Worm (Caenorhabditis elegans) whole organism, L4 larva: ENCODE data around the gene F54B11.8.

Source experiments
- F10B5.3 ChIP-seq: sonication (generic microtip); optimal IDR thresholded peaks from 2 replicates; lab custom pipeline; 2016; ENCODE audit warnings: mild to moderate bottlenecking, missing genetic modification characterization, missing compliant biosample characterization
- F37D6.2 ChIP-seq: sonication (generic microtip); optimal IDR thresholded peaks from 2 replicates; lab custom pipeline; 2016; ENCODE audit warnings: mild to moderate bottlenecking, missing genetic modification characterization, missing compliant biosample characterization
- F49E8.2 ChIP-seq: sonication (generic microtip); optimal IDR thresholded peaks from 2 replicates; lab custom pipeline; 2016; ENCODE audit warnings: missing compliant biosample characterization, mild to moderate bottlenecking, missing genetic modification characterization, borderline replicate concordance
- T20F7.1 ChIP-seq: fragments of 200-800 bp; sonication (Bioruptor generic); optimal IDR thresholded peaks from 2 replicates; lab custom pipeline; 2018; ENCODE audit warnings: mild to moderate bottlenecking, missing genetic modification characterization, missing compliant biosample characterization
- Y5F2A.4 ChIP-seq: fragments of 200-800 bp; sonication (Bioruptor generic); optimal IDR thresholded peaks from 2 replicates; lab custom pipeline; 2018; ENCODE audit warnings: mild to moderate bottlenecking, missing genetic modification characterization, missing compliant biosample characterization
- ZK337.2 ChIP-seq: fragments of 200-800 bp; sonication (Bioruptor generic); IDR thresholded peaks from 2 replicates; pipeline ENCODE4 v1.3.6; 2022; ENCODE audit warnings: missing genetic modification reagents, missing genetic modification characterization, missing compliant biosample characterization
- ama-1 ChIP-seq: fragments of 150-350 bp; optimal IDR thresholded peaks from 2 replicates; lab custom pipeline; 2014; ENCODE audit warnings: inconsistent platforms, mixed read lengths
- arid-1 ChIP-seq: fragments of 200-800 bp; sonication (Bioruptor generic); conservative IDR thresholded peaks from 2 replicates; pipeline ENCODE4 v1.3.6; 2022; ENCODE audit warnings: missing genetic modification reagents, missing genetic modification characterization, missing compliant biosample characterization
- cey-2 ChIP-seq: sonication (generic microtip); optimal IDR thresholded peaks from 3 replicates; lab custom pipeline; 2017; ENCODE audit warnings: missing genetic modification characterization, mild to moderate bottlenecking, missing compliant biosample characterization, antibody characterized with exemption, borderline replicate concordance; ENCODE audit not compliant: insufficient read depth
- daf-12 ChIP-seq: fragments of 150-350 bp; optimal IDR thresholded peaks from 2 replicates; lab custom pipeline; 2014; ENCODE audit warnings: missing biosample characterization, missing genetic modification reagents, missing genetic modification characterization
- daf-16 ChIP-seq, 3 experiments: sonication (generic microtip); optimal IDR thresholded peaks; 2 replicates each; lab custom pipeline; 2016 to 2017; ENCODE audit warnings: missing genetic modification characterization in 3 of 3, missing genetic modification reagents in 3 of 3, mild to moderate bottlenecking in 2 of 3, missing compliant biosample characterization in 2 of 3, missing biosample characterization in 1 of 3, moderate library complexity in 1 of 3
- daf-8 ChIP-seq: fragments of 200-800 bp; sonication (Bioruptor generic); IDR thresholded peaks from 2 replicates; pipeline ENCODE4 v1.3.6; 2022; ENCODE audit warnings: missing genetic modification characterization, missing compliant biosample characterization
- dpl-1 ChIP-seq: fragments of 150-350 bp; optimal IDR thresholded peaks from 2 replicates; lab custom pipeline; 2014; ENCODE audit warnings: missing biosample characterization, missing genetic modification reagents, missing genetic modification characterization
- dve-1 ChIP-seq: sonication (generic microtip); optimal IDR thresholded peaks from 2 replicates; lab custom pipeline; 2017; ENCODE audit warnings: antibody characterized with exemption, mild to moderate bottlenecking, missing genetic modification characterization, missing compliant biosample characterization; ENCODE audit not compliant: insufficient read depth
- egl-27 ChIP-seq: sonication (generic microtip); optimal IDR thresholded peaks from 3 replicates; lab custom pipeline; 2017; ENCODE audit warnings: missing biosample characterization, missing genetic modification reagents, missing genetic modification characterization
- egl-43 ChIP-seq: fragments of 200-800 bp; sonication (Bioruptor generic); IDR thresholded peaks from 2 replicates; pipeline ENCODE4 v1.3.6; 2022; ENCODE audit warnings: missing genetic modification reagents, missing genetic modification characterization, missing compliant biosample characterization
- gei-8 ChIP-seq: fragments of 200-800 bp; sonication (Bioruptor generic); optimal IDR thresholded peaks from 2 replicates; lab custom pipeline; 2018; ENCODE audit warnings: mild to moderate bottlenecking, missing genetic modification characterization, missing compliant biosample characterization
- hlh-11 ChIP-seq: fragments of 200-800 bp; sonication (Bioruptor generic); optimal IDR thresholded peaks from 2 replicates; lab custom pipeline; 2018; ENCODE audit warnings: mild to moderate bottlenecking, missing genetic modification characterization, missing compliant biosample characterization
- hlh-30 ChIP-seq: sonication (generic microtip); optimal IDR thresholded peaks from 2 replicates; lab custom pipeline; 2017; ENCODE audit warnings: antibody characterized with exemption, mild to moderate bottlenecking, missing genetic modification characterization, missing compliant biosample characterization; ENCODE audit not compliant: insufficient read depth
- hmg-1.1 ChIP-seq: fragments of 200-800 bp; sonication (Bioruptor generic); IDR thresholded peaks from 2 replicates; pipeline ENCODE4 v1.3.6; 2022; ENCODE audit warnings: missing genetic modification reagents, missing genetic modification characterization, missing compliant biosample characterization
- lim-7 ChIP-seq: fragments of 200-800 bp; sonication (Bioruptor generic); IDR thresholded peaks from 2 replicates; pipeline ENCODE4 v1.3.6; 2022; ENCODE audit warnings: missing genetic modification characterization, missing compliant biosample characterization
- lin-38 ChIP-seq: fragments of 200-800 bp; sonication (Bioruptor generic); IDR thresholded peaks from 2 replicates; pipeline ENCODE4 v1.3.6; 2022; ENCODE audit warnings: missing genetic modification reagents, missing genetic modification characterization, missing compliant biosample characterization
- lir-3 ChIP-seq: sonication (generic microtip); optimal IDR thresholded peaks from 2 replicates; lab custom pipeline; 2016; ENCODE audit warnings: mild to moderate bottlenecking, missing genetic modification characterization, missing compliant biosample characterization
- lsy-2 ChIP-seq, 2 experiments: fragments of 150-350 bp in 1 of 2; sonication (generic microtip) in 1 of 2; optimal IDR thresholded peaks; 2 replicates each; lab custom pipeline; 2014 to 2017; ENCODE audit warnings: missing biosample characterization in 2 of 2, missing genetic modification characterization in 2 of 2
- madf-5 ChIP-seq, 2 experiments: fragments of 200-800 bp; sonication (Bioruptor generic); IDR thresholded peaks; 2 replicates each; pipeline ENCODE4 v1.3.6; 2022; ENCODE audit warnings: missing compliant biosample characterization in 2 of 2, missing genetic modification characterization in 2 of 2
- madf-9 ChIP-seq: fragments of 200-800 bp; sonication (Bioruptor generic); conservative IDR thresholded peaks from 2 replicates; pipeline ENCODE4 v1.3.6; 2022; ENCODE audit warnings: missing genetic modification reagents, missing genetic modification characterization, missing compliant biosample characterization
- mdl-1 ChIP-seq, 2 experiments: fragments of 150-350 bp in 1 of 2; sonication (generic microtip) in 1 of 2; optimal IDR thresholded peaks; 2 replicates each; lab custom pipeline; 2014 to 2017; ENCODE audit warnings: missing biosample characterization in 2 of 2, missing genetic modification characterization in 2 of 2
- mdt-29 ChIP-seq: fragments of 200-800 bp; sonication (Bioruptor generic); IDR thresholded peaks from 2 replicates; pipeline ENCODE4 v1.3.6; 2022; ENCODE audit warnings: missing genetic modification reagents, missing genetic modification characterization, missing compliant biosample characterization
- mep-1 ChIP-seq: fragments of 150-350 bp; sonication (generic microtip); optimal IDR thresholded peaks from 3 replicates; lab custom pipeline; 2014; ENCODE audit warnings: missing biosample characterization, missing genetic modification characterization
- mes-2 ChIP-seq: sonication (generic microtip); optimal IDR thresholded peaks from 2 replicates; lab custom pipeline; 2016; ENCODE audit warnings: missing genotype, mild to moderate bottlenecking, missing genetic modification characterization, missing compliant biosample characterization; ENCODE audit not compliant: poor library complexity, severe bottlenecking
- mxl-3 ChIP-seq: fragments of 200-800 bp; sonication (Bioruptor generic); optimal IDR thresholded peaks from 2 replicates; lab custom pipeline; 2018; ENCODE audit warnings: mild to moderate bottlenecking, missing genetic modification characterization, missing compliant biosample characterization
- nhr-102 ChIP-seq: sonication (generic microtip); optimal IDR thresholded peaks from 2 replicates; lab custom pipeline; 2016; ENCODE audit warnings: mild to moderate bottlenecking, missing genetic modification characterization, moderate library complexity, missing compliant biosample characterization
- nhr-11 ChIP-seq: fragments of 150-350 bp; optimal IDR thresholded peaks from 2 replicates; lab custom pipeline; 2014; ENCODE audit warnings: missing biosample characterization, missing genetic modification characterization
- nhr-77 ChIP-seq: fragments of 150-350 bp; optimal IDR thresholded peaks from 2 replicates; lab custom pipeline; 2014; ENCODE audit warnings: missing biosample characterization, missing genetic modification characterization
- pqm-1 ChIP-seq: sonication (generic microtip); optimal IDR thresholded peaks from 2 replicates; lab custom pipeline; 2017; ENCODE audit warnings: missing biosample characterization, missing genetic modification characterization
- rbr-2 ChIP-seq: sonication (generic microtip); optimal IDR thresholded peaks from 2 replicates; lab custom pipeline; 2016; ENCODE audit warnings: missing genotype, missing genetic modification characterization, missing compliant biosample characterization
- set-16 ChIP-seq: fragments of 200-800 bp; sonication (Bioruptor generic); IDR thresholded peaks from 2 replicates; pipeline ENCODE4 v1.3.6; 2022; ENCODE audit warnings: missing genetic modification reagents, missing genetic modification characterization, missing compliant biosample characterization
- tra-1 ChIP-seq: fragments of 200-800 bp; sonication (Bioruptor generic); IDR thresholded peaks from 2 replicates; pipeline ENCODE4 v1.3.6; 2022; ENCODE audit warnings: missing genetic modification reagents, missing genetic modification characterization, missing compliant biosample characterization
- unc-62 ChIP-seq, 3 experiments: fragments of 150-350 bp in 1 of 3; sonication (generic microtip); optimal IDR thresholded peaks in 2 of 3; peaks in 1 of 3; 1 replicate in 1 of 3; 2 replicates in 2 of 3; lab custom pipeline; 2014 to 2017; ENCODE audit warnings: missing biosample characterization in 3 of 3, missing genetic modification characterization in 3 of 3, missing genetic modification reagents in 3 of 3, missing genotype in 1 of 3
- zfp-3 ChIP-seq: fragments of 200-800 bp; sonication (Bioruptor generic); conservative IDR thresholded peaks from 2 replicates; pipeline ENCODE4 v1.3.6; 2022; ENCODE audit warnings: missing genetic modification reagents, missing genetic modification characterization, missing compliant biosample characterization
- ztf-11 ChIP-seq: fragments of 150-350 bp; optimal IDR thresholded peaks from 2 replicates; lab custom pipeline; 2014; ENCODE audit warnings: missing biosample characterization, missing genetic modification characterization

Gene F54B11.8

ce11 chrX:13598021-13598499 lies 5.7 kb downstream of the F54B11.8 start, which contains the start of gene bra-1 (continued):
- no peak for TF ChIP-seq cey-2 (tag; lab: Kevin White, UChicago)
- peak; percentile 64 for TF ChIP-seq dve-1
- no peak for TF ChIP-seq ama-1 (lab: Kevin White, UChicago)
- TF ChIP-seq mxl-3 (GFP tag; lab: Kevin White, UChicago) = no peak
- TF ChIP-seq mdt-29 = no peak
- peak; percentile 27 for TF ChIP-seq F37D6.2 (tag; lab: Kevin White, UChicago)
- TF ChIP-seq nhr-77 (tag; lab: Kevin White, UChicago) = no peak
- no peak for TF ChIP-seq lin-38 (GFP tag; lab: Robert Waterston, UW)

ce11 chrX:13596003-13596767 lies 7.5 kb downstream of the F54B11.8 start, which contains the start of gene F54B11.5:
Gene F54B11.5 (minus strand): TSS chrX:13596068.
- TF ChIP-seq dve-1 = peak; percentile 24
- peak; percentile 60 for TF ChIP-seq mes-2 (tag; lab: Kevin White, UChicago)
- TF ChIP-seq nhr-102 (tag; lab: Kevin White, UChicago) = no peak
- TF ChIP-seq dpl-1 (GFP tag; lab: Kevin White, UChicago) = peak; percentile 34
- peak in 1 of 2 experiments; percentile 63 for TF ChIP-seq lsy-2 (tag; optimal IDR thresholded peaks at IDR 0.05; lab: Kevin White, UChicago)
- no peak for TF ChIP-seq set-16 (GFP tag; lab: Robert Waterston, UW)
- peak; percentile 96 for TF ChIP-seq T20F7.1 (GFP tag; lab: Kevin White, UChicago)
- TF ChIP-seq daf-16 (GFP tag; optimal IDR thresholded peaks at IDR 0.05; lab: Kevin White, UChicago) = no peak
- peak; percentile 44 for TF ChIP-seq daf-16 (tag; optimal IDR thresholded peaks at IDR 0.05; lab: Kevin White, UChicago)
- peak; percentile 59 for TF ChIP-seq mep-1 (tag; lab: Kevin White, UChicago)
- TF ChIP-seq lir-3 (tag; lab: Kevin White, UChicago) = no peak
- TF ChIP-seq hmg-1.1 (GFP tag; lab: Robert Waterston, UW) = peak; percentile 51; the same call in 1 of the 2 replicates
- TF ChIP-seq mdl-1 (tag; optimal IDR thresholded peaks at IDR 0.05; lab: Kevin White, UChicago) = peak in 1 of 2 experiments; percentile 25
- no peak for TF ChIP-seq daf-12 (tag; lab: Kevin White, UChicago)
- no peak for TF ChIP-seq nhr-11 (tag; lab: Kevin White, UChicago)
- peak; percentile 60 for TF ChIP-seq hlh-11 (tag; lab: Kevin White, UChicago)
- peak; percentile 37 for TF ChIP-seq pqm-1
- TF ChIP-seq hlh-30 = peak; percentile 97
- TF ChIP-seq gei-8 = no peak
- TF ChIP-seq tra-1 (GFP tag; lab: Robert Waterston, UW) = no peak
- no peak for TF ChIP-seq F10B5.3 (tag; lab: Kevin White, UChicago)

ce11 chrX:13592367-13592766 lies 11.4 kb downstream of the F54B11.8 start, which contains the start of gene F54B11.4:
Gene F54B11.4 (plus strand): TSS chrX:13592667.
- TF ChIP-seq F49E8.2 (tag; lab: Kevin White, UChicago) (no peak), rbr-2 (tag; lab: Kevin White, UChicago) (no peak), ztf-11 (tag; lab: Kevin White, UChicago) (no peak), egl-27 (tag; lab: Kevin White, UChicago) (no peak), lim-7 (GFP tag; lab: Robert Waterston, UW) (no peak), egl-43 (GFP tag; lab: Robert Waterston, UW) (no peak), ZK337.2 (GFP tag; lab: Robert Waterston, UW) (no peak), daf-8 (GFP tag; lab: Robert Waterston, UW) (no peak), unc-62 (GFP tag; optimal IDR thresholded peaks at IDR 0.05 in 1 of 2; lab: Kevin White, UChicago) (no peak), unc-62 (tag; optimal IDR thresholded peaks at IDR 0.05; lab: Kevin White, UChicago) (no peak), lin-38 (GFP tag; lab: Robert Waterston, UW) (no peak), F10B5.3 (tag; lab: Kevin White, UChicago) (no peak), madf-5 (GFP tag; IDR thresholded peaks at IDR 0.05; lab: Robert Waterston, UW) (no peak), mdl-1 (tag; optimal IDR thresholded peaks at IDR 0.05; lab: Kevin White, UChicago) (no peak), cey-2 (tag; lab: Kevin White, UChicago) (no peak), madf-9 (no peak), Y5F2A.4 (no peak), arid-1 (GFP tag; lab: Robert Waterston, UW) (no peak), zfp-3 (GFP tag; lab: Robert Waterston, UW) (no peak)
